Fruit fly (Drosophila melanogaster): ENCODE measurements around the gene CG13962.

DNA sequence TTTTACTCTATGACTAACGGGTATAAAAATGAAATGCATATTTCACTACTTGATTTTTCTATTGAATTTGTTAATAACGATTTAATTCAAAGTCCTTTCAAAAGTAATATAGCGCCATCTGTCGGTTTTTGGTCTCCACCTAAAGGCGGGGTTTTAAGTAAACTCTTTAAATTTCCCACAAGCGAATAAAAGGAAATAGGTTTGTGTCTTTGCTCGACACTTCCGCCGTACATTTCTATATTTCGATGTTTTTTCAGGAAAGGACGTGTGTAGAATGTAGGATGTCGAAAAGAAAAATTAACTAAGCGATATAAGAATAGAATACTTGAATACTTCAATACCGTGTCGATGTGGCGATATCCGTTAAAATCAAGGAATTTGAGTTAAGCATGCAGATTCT is 2.8 kb upstream of the CG13962 start:
- TF ChIP-seq CG7045 (GFP tag; optimal IDR thresholded peaks at IDR 0.05) (no peak), CG12768 (GFP tag; optimal IDR thresholded peaks at IDR 0.05) (no peak), CG5204 (GFP tag; optimal IDR thresholded peaks at IDR 0.05) (no peak), kay (GFP tag; ENCODE audit: borderline replicate concordance) (no peak), CG11617 (GFP tag; optimal IDR thresholded peaks at IDR 0.05) (no peak)

Measured in whole organism, adult.